Fruit fly (Drosophila melanogaster) Kc167 (cell line): ENCODE measurements around the gene CG8097.

ENCODE experiments used
- Sin3A ChIP-seq: fragments of >200 bp; optimal IDR thresholded peaks from 2 replicates; lab custom pipeline; 2018; ENCODE audit warnings: missing external identifiers
- h ChIP-seq: fragments of >200 bp; optimal IDR thresholded peaks from 3 replicates; lab custom pipeline; 2018; ENCODE audit warnings: missing external identifiers
- insv ChIP-seq: fragments of >200 bp; optimal IDR thresholded peaks from 3 replicates; lab custom pipeline; 2018; ENCODE audit warnings: missing external identifiers
- psq ChIP-seq: fragments of >200 bp; optimal IDR thresholded peaks from 2 replicates; lab custom pipeline; 2017; ENCODE audit warnings: missing external identifiers
- ttk ChIP-seq: sonication (Bioruptor generic); optimal IDR thresholded peaks from 2 replicates; lab custom pipeline; 2017; ENCODE audit warnings: missing external identifiers

dm6 chrX:15578043-15578442 is 4.9 kb upstream of the CG8097 start, which contains the start of the genes cerv and CG7872:
- TF ChIP-seq psq (lab: Kevin White, UChicago) (no peak), Sin3A (lab: Kevin White, UChicago) (no peak), insv (lab: Kevin White, UChicago) (no peak), h (lab: Kevin White, UChicago) (no peak), ttk (lab: Kevin White, UChicago) (no peak)
